Worm (Caenorhabditis elegans) whole organism, L4 larva: ENCODE results near the gene Y67H2A.7.

Experiments
- F10B5.3 ChIP-seq: sonication (generic microtip); optimal IDR thresholded peaks from 2 replicates; lab custom pipeline; 2016; ENCODE audit warnings: mild to moderate bottlenecking, missing genetic modification characterization, missing compliant biosample characterization
- F44E2.7 ChIP-seq: fragments of 200-800 bp; sonication (Bioruptor generic); IDR thresholded peaks from 2 replicates; pipeline ENCODE4 v2.1.2; 2022; ENCODE audit warnings: missing genetic modification characterization, missing compliant biosample characterization
- F49E8.2 ChIP-seq: sonication (generic microtip); optimal IDR thresholded peaks from 2 replicates; lab custom pipeline; 2016; ENCODE audit warnings: missing compliant biosample characterization, mild to moderate bottlenecking, missing genetic modification characterization, borderline replicate concordance
- T20F7.1 ChIP-seq: fragments of 200-800 bp; sonication (Bioruptor generic); optimal IDR thresholded peaks from 2 replicates; lab custom pipeline; 2018; ENCODE audit warnings: mild to moderate bottlenecking, missing genetic modification characterization, missing compliant biosample characterization
- Y48G9A.11 ChIP-seq: fragments of 200-800 bp; sonication (Bioruptor generic); IDR thresholded peaks from 2 replicates; pipeline ENCODE4 v1.3.6; 2022; ENCODE audit warnings: missing genetic modification reagents, missing genetic modification characterization, missing compliant biosample characterization
- ZK337.2 ChIP-seq: fragments of 200-800 bp; sonication (Bioruptor generic); IDR thresholded peaks from 2 replicates; pipeline ENCODE4 v1.3.6; 2022; ENCODE audit warnings: missing genetic modification reagents, missing genetic modification characterization, missing compliant biosample characterization
- aha-1 ChIP-seq: fragments of 150-350 bp; peaks from one replicate; lab custom pipeline; 2014; ENCODE audit warnings: missing biosample characterization, missing genetic modification characterization
- aly-2 ChIP-seq: sonication (generic microtip); optimal IDR thresholded peaks from 2 replicates; lab custom pipeline; 2018; ENCODE audit warnings: missing biosample characterization, missing genetic modification characterization
- ama-1 ChIP-seq: fragments of 150-350 bp; optimal IDR thresholded peaks from 2 replicates; lab custom pipeline; 2014; ENCODE audit warnings: inconsistent platforms, mixed read lengths
- arid-1 ChIP-seq: fragments of 200-800 bp; sonication (Bioruptor generic); conservative IDR thresholded peaks from 2 replicates; pipeline ENCODE4 v1.3.6; 2022; ENCODE audit warnings: missing genetic modification reagents, missing genetic modification characterization, missing compliant biosample characterization
- attf-4 ChIP-seq: sonication (generic microtip); optimal IDR thresholded peaks from 3 replicates; lab custom pipeline; 2017; ENCODE audit warnings: missing biosample characterization, missing genetic modification characterization
- ceh-28 ChIP-seq: fragments of 150-350 bp; optimal IDR thresholded peaks from 2 replicates; lab custom pipeline; 2014; ENCODE audit warnings: missing biosample characterization, missing genetic modification reagents, missing genetic modification characterization
- ces-1 ChIP-seq: fragments of 150-350 bp; sonication (generic microtip); optimal IDR thresholded peaks from 4 replicates; lab custom pipeline; 2014; ENCODE audit warnings: missing biosample characterization, missing genetic modification reagents, missing genetic modification characterization
- cey-2 ChIP-seq: sonication (generic microtip); optimal IDR thresholded peaks from 3 replicates; lab custom pipeline; 2017; ENCODE audit warnings: missing genetic modification characterization, mild to moderate bottlenecking, missing compliant biosample characterization, antibody characterized with exemption, borderline replicate concordance; ENCODE audit not compliant: insufficient read depth
- daf-12 ChIP-seq: fragments of 150-350 bp; optimal IDR thresholded peaks from 2 replicates; lab custom pipeline; 2014; ENCODE audit warnings: missing biosample characterization, missing genetic modification reagents, missing genetic modification characterization
- dmd-8 ChIP-seq: fragments of 200-800 bp; sonication (Bioruptor generic); IDR thresholded peaks from 2 replicates; pipeline ENCODE4 v1.3.6; 2022; ENCODE audit warnings: missing genetic modification characterization, missing compliant biosample characterization
- dmd-9 ChIP-seq: fragments of 200-800 bp; sonication (Bioruptor generic); IDR thresholded peaks from 2 replicates; pipeline ENCODE4 v1.3.6; 2022; ENCODE audit warnings: missing genetic modification reagents, missing genetic modification characterization, missing compliant biosample characterization
- dpl-1 ChIP-seq: fragments of 150-350 bp; optimal IDR thresholded peaks from 2 replicates; lab custom pipeline; 2014; ENCODE audit warnings: missing biosample characterization, missing genetic modification reagents, missing genetic modification characterization
- duxl-1 ChIP-seq: sonication (generic microtip); optimal IDR thresholded peaks from 2 replicates; lab custom pipeline; 2016; ENCODE audit warnings: mild to moderate bottlenecking, missing genetic modification characterization, moderate library complexity, missing compliant biosample characterization; ENCODE audit not compliant: poor library complexity
- egl-27 ChIP-seq: sonication (generic microtip); optimal IDR thresholded peaks from 3 replicates; lab custom pipeline; 2017; ENCODE audit warnings: missing biosample characterization, missing genetic modification reagents, missing genetic modification characterization
- egl-43 ChIP-seq: fragments of 200-800 bp; sonication (Bioruptor generic); IDR thresholded peaks from 2 replicates; pipeline ENCODE4 v1.3.6; 2022; ENCODE audit warnings: missing genetic modification reagents, missing genetic modification characterization, missing compliant biosample characterization
- fkh-10 ChIP-seq: fragments of 150-350 bp; optimal IDR thresholded peaks from 2 replicates; lab custom pipeline; 2014; ENCODE audit warnings: missing biosample characterization, missing genetic modification reagents, missing genetic modification characterization
- hlh-11 ChIP-seq: fragments of 200-800 bp; sonication (Bioruptor generic); optimal IDR thresholded peaks from 2 replicates; lab custom pipeline; 2018; ENCODE audit warnings: mild to moderate bottlenecking, missing genetic modification characterization, missing compliant biosample characterization
- hmg-1.1 ChIP-seq: fragments of 200-800 bp; sonication (Bioruptor generic); IDR thresholded peaks from 2 replicates; pipeline ENCODE4 v1.3.6; 2022; ENCODE audit warnings: missing genetic modification reagents, missing genetic modification characterization, missing compliant biosample characterization
- jun-1 ChIP-seq: fragments of 150-350 bp; optimal IDR thresholded peaks from 2 replicates; lab custom pipeline; 2014; ENCODE audit warnings: missing biosample characterization, missing genetic modification reagents, missing genetic modification characterization
- lim-7 ChIP-seq: fragments of 200-800 bp; sonication (Bioruptor generic); IDR thresholded peaks from 2 replicates; pipeline ENCODE4 v1.3.6; 2022; ENCODE audit warnings: missing genetic modification characterization, missing compliant biosample characterization
- lin-38 ChIP-seq: fragments of 200-800 bp; sonication (Bioruptor generic); IDR thresholded peaks from 2 replicates; pipeline ENCODE4 v1.3.6; 2022; ENCODE audit warnings: missing genetic modification reagents, missing genetic modification characterization, missing compliant biosample characterization
- lin-39 ChIP-seq: fragments of 150-350 bp; optimal IDR thresholded peaks from 2 replicates; lab custom pipeline; 2014; ENCODE audit warnings: missing biosample characterization, missing genetic modification reagents, missing genetic modification characterization
- lir-3 ChIP-seq: sonication (generic microtip); optimal IDR thresholded peaks from 2 replicates; lab custom pipeline; 2016; ENCODE audit warnings: mild to moderate bottlenecking, missing genetic modification characterization, missing compliant biosample characterization
- madf-9 ChIP-seq: fragments of 200-800 bp; sonication (Bioruptor generic); conservative IDR thresholded peaks from 2 replicates; pipeline ENCODE4 v1.3.6; 2022; ENCODE audit warnings: missing genetic modification reagents, missing genetic modification characterization, missing compliant biosample characterization
- mdl-1 ChIP-seq, 2 experiments: fragments of 150-350 bp in 1 of 2; sonication (generic microtip) in 1 of 2; optimal IDR thresholded peaks; 2 replicates each; lab custom pipeline; 2014 to 2017; ENCODE audit warnings: missing biosample characterization in 2 of 2, missing genetic modification characterization in 2 of 2
- mep-1 ChIP-seq: fragments of 150-350 bp; sonication (generic microtip); optimal IDR thresholded peaks from 3 replicates; lab custom pipeline; 2014; ENCODE audit warnings: missing biosample characterization, missing genetic modification characterization
- nhr-10 ChIP-seq: fragments of 150-350 bp; optimal IDR thresholded peaks from 2 replicates; lab custom pipeline; 2014; ENCODE audit warnings: missing biosample characterization, missing genetic modification characterization
- nhr-102 ChIP-seq: sonication (generic microtip); optimal IDR thresholded peaks from 2 replicates; lab custom pipeline; 2016; ENCODE audit warnings: mild to moderate bottlenecking, missing genetic modification characterization, moderate library complexity, missing compliant biosample characterization
- nhr-28 ChIP-seq: fragments of 150-350 bp; optimal IDR thresholded peaks from 2 replicates; lab custom pipeline; 2014; ENCODE audit warnings: missing biosample characterization, missing genetic modification characterization
- nhr-41 ChIP-seq: fragments of 200-800 bp; sonication (Bioruptor generic); IDR thresholded peaks from 2 replicates; pipeline ENCODE4 v1.3.6; 2022; ENCODE audit warnings: missing genetic modification reagents, missing genetic modification characterization, missing compliant biosample characterization
- nhr-77 ChIP-seq: fragments of 150-350 bp; optimal IDR thresholded peaks from 2 replicates; lab custom pipeline; 2014; ENCODE audit warnings: missing biosample characterization, missing genetic modification characterization
- rbr-2 ChIP-seq: sonication (generic microtip); optimal IDR thresholded peaks from 2 replicates; lab custom pipeline; 2016; ENCODE audit warnings: missing genotype, missing genetic modification characterization, missing compliant biosample characterization
- saeg-2 ChIP-seq: fragments of 200-800 bp; sonication (Bioruptor generic); IDR thresholded peaks from 2 replicates; pipeline ENCODE4 v1.3.6; 2022; ENCODE audit warnings: missing genetic modification reagents, missing genetic modification characterization, missing compliant biosample characterization
- sdz-12 ChIP-seq: fragments of 200-800 bp; sonication (Bioruptor generic); optimal IDR thresholded peaks from 2 replicates; lab custom pipeline; 2018; ENCODE audit warnings: mild to moderate bottlenecking, missing genetic modification characterization, missing compliant biosample characterization
- set-16 ChIP-seq: fragments of 200-800 bp; sonication (Bioruptor generic); IDR thresholded peaks from 2 replicates; pipeline ENCODE4 v1.3.6; 2022; ENCODE audit warnings: missing genetic modification reagents, missing genetic modification characterization, missing compliant biosample characterization
- skn-1 ChIP-seq: fragments of 150-350 bp; optimal IDR thresholded peaks from 2 replicates; lab custom pipeline; 2014; ENCODE audit warnings: missing biosample characterization, missing genetic modification characterization
- snpc-1.2 ChIP-seq: fragments of 200-800 bp; sonication (Bioruptor generic); IDR thresholded peaks from 2 replicates; pipeline ENCODE4 v1.3.6; 2022; ENCODE audit warnings: missing genetic modification reagents, missing genetic modification characterization, missing compliant biosample characterization
- spr-3 ChIP-seq: fragments of 200-800 bp; sonication (Bioruptor generic); optimal IDR thresholded peaks from 2 replicates; lab custom pipeline; 2018; ENCODE audit warnings: mild to moderate bottlenecking, missing genetic modification characterization, missing compliant biosample characterization
- tra-1 ChIP-seq: fragments of 200-800 bp; sonication (Bioruptor generic); IDR thresholded peaks from 2 replicates; pipeline ENCODE4 v1.3.6; 2022; ENCODE audit warnings: missing genetic modification reagents, missing genetic modification characterization, missing compliant biosample characterization
- unc-39 ChIP-seq: sonication (generic microtip); optimal IDR thresholded peaks from 2 replicates; lab custom pipeline; 2017; ENCODE audit warnings: missing biosample characterization, missing genetic modification characterization
- vab-7 ChIP-seq: fragments of 200-800 bp; sonication (Bioruptor generic); IDR thresholded peaks from 2 replicates; pipeline ENCODE4 v1.3.6; 2022; ENCODE audit warnings: missing genetic modification reagents, missing genetic modification characterization, missing compliant biosample characterization
- ztf-7 ChIP-seq: fragments of 150-350 bp; optimal IDR thresholded peaks from 2 replicates; lab custom pipeline; 2014; ENCODE audit warnings: missing biosample characterization, missing genetic modification characterization

Y67H2A.7 gene

DNA sequence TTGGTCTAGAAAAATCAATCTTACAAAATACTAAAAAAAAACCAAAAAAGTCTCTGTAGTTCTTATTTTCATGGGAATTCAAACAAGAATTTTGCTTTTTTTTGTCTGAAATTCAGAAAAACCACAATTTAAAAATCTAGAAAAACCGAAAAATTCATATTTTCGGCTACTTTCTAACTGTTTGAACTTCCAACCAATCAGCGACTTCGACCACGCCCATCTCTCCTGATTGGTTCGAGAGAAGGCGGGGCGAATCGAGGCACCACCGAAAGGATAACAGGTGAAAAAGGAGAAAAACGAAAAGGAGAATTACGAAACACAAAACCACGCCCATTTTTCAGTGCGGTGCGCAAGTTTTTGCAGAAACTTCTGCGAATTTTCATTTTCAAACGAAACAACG lies 1.2 kb downstream of the Y67H2A.7 start:
- TF ChIP-seq daf-12 (tag; lab: Kevin White, UChicago) = no peak
- no peak for TF ChIP-seq dmd-8
- no peak for TF ChIP-seq hlh-11 (tag; lab: Kevin White, UChicago)
- no peak for TF ChIP-seq dmd-9 (GFP tag; lab: Robert Waterston, UW)
- no peak for TF ChIP-seq lir-3
- TF ChIP-seq ces-1 (GFP tag; lab: Kevin White, UChicago) = no peak
- TF ChIP-seq F10B5.3 (tag; lab: Kevin White, UChicago) = no peak
- TF ChIP-seq egl-43 = no peak
- no peak for TF ChIP-seq egl-27 (tag; lab: Kevin White, UChicago)
- no peak for TF ChIP-seq cey-2 (tag; lab: Kevin White, UChicago)
- no peak for TF ChIP-seq mep-1
- no peak for TF ChIP-seq vab-7 (GFP tag; lab: Robert Waterston, UW)
- no peak for TF ChIP-seq ama-1 (lab: Kevin White, UChicago)
- TF ChIP-seq rbr-2 (tag; lab: Kevin White, UChicago) = no peak
- TF ChIP-seq ZK337.2 = no peak

DNA sequence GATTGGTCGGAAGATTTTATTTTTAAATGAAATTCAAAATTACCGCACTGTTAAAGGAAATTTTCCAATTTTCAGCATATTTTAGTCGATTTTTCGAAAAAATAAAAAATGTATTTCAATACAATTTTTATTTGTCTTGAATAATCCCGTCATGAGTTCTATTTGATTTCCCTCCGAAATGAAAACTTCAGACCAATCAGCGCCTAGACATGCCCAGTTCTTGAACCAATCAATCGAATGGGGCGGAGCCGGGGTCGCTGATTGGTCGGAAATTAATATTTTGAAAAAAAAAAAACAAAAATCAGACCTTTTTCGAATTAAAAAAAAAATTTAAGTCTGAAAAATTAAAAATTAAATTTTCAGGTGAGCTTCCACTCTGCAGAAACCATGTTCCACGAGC lies 6.1 kb downstream of the Y67H2A.7 start:
- TF ChIP-seq skn-1 (tag; lab: Kevin White, UChicago) = no peak
- TF ChIP-seq nhr-10 (tag; lab: Kevin White, UChicago) = no peak
- TF ChIP-seq nhr-41 (GFP tag; lab: Robert Waterston, UW) = no peak
- no peak for TF ChIP-seq madf-9 (GFP tag; lab: Robert Waterston, UW)
- TF ChIP-seq duxl-1 = no peak
- TF ChIP-seq F44E2.7 (GFP tag; lab: Robert Waterston, UW) = no peak
- TF ChIP-seq dpl-1 (GFP tag; lab: Kevin White, UChicago) = no peak
- TF ChIP-seq aly-2 (tag; lab: Kevin White, UChicago) = no peak
- no peak for TF ChIP-seq sdz-12
- TF ChIP-seq jun-1 (tag; lab: Kevin White, UChicago) = no peak
- TF ChIP-seq cey-2 (tag; lab: Kevin White, UChicago) = no peak
- no peak for TF ChIP-seq spr-3 (GFP tag; lab: Kevin White, UChicago)
- no peak for TF ChIP-seq fkh-10 (GFP tag; lab: Kevin White, UChicago)
- TF ChIP-seq Y48G9A.11 (GFP tag; lab: Robert Waterston, UW) = no peak

DNA sequence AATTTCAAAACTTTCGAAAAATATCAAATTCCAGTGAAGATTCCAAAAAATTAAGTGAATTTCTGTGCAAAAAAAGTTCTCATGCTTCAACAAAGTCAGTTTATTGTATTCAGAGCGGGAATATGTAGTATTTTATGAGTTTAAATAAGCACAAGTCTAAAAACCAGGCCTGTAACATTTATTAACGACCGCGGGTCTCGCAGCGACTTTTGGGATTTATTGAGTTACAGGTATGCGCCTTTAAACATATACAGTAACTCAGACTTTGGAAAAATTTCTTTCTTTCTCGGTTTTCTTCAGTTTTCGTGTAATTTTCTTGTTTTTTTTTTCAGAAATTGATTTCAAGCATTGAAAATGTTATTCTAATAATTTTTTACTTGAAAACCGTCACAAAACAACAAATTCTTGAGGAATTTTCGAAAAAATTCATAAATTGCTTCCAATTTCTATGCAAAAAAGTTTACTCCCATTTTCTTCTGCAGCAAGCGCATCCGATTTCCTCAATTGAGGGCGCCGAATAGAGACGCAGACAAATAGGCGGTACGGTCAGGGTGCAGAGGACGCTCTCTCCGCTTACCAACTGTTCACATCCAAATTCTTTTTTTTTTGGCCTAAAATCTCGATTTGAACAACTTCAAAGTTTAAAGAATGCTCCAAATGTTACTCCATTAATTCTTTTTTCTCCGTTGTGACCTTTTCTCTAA lies 7.9 kb downstream of the Y67H2A.7 start:
- TF ChIP-seq saeg-2 (GFP tag; lab: Robert Waterston, UW) (no peak), lir-3 (no peak), lim-7 (GFP tag; lab: Robert Waterston, UW) (no peak), lin-39 (no peak), nhr-77 (tag; lab: Kevin White, UChicago) (no peak), aha-1 (tag; lab: Kevin White, UChicago) (peak; percentile 96), F49E8.2 (tag; lab: Kevin White, UChicago) (peak; percentile 57), nhr-102 (tag; lab: Kevin White, UChicago) (no peak), nhr-10 (tag; lab: Kevin White, UChicago) (no peak), tra-1 (GFP tag; lab: Robert Waterston, UW) (no peak), hmg-1.1 (GFP tag; lab: Robert Waterston, UW) (0 out of 2 replicates have a peak, but pooled peaks have one; percentile 35), nhr-28 (peak; percentile 15), ama-1 (lab: Kevin White, UChicago) (no peak), lin-38 (peak; percentile 31), set-16 (GFP tag; lab: Robert Waterston, UW) (no peak), arid-1 (no peak), mdl-1 (tag; optimal IDR thresholded peaks at IDR 0.05; lab: Kevin White, UChicago) (no peak), ces-1 (GFP tag; lab: Kevin White, UChicago) (no peak), T20F7.1 (no peak), snpc-1.2 (GFP tag; lab: Robert Waterston, UW) (peak; percentile 74; the same call in 1 of the 2 replicates), ztf-7 (tag; lab: Kevin White, UChicago) (no peak), attf-4 (tag; lab: Kevin White, UChicago) (no peak), unc-39 (no peak), hlh-11 (tag; lab: Kevin White, UChicago) (peak; percentile 34), ceh-28 (tag; lab: Kevin White, UChicago) (no peak), dmd-8 (no peak)
